Fruit fly (Drosophila melanogaster): Measurements from ENCODE around the gene SmB.

The SmB gene

DNA sequence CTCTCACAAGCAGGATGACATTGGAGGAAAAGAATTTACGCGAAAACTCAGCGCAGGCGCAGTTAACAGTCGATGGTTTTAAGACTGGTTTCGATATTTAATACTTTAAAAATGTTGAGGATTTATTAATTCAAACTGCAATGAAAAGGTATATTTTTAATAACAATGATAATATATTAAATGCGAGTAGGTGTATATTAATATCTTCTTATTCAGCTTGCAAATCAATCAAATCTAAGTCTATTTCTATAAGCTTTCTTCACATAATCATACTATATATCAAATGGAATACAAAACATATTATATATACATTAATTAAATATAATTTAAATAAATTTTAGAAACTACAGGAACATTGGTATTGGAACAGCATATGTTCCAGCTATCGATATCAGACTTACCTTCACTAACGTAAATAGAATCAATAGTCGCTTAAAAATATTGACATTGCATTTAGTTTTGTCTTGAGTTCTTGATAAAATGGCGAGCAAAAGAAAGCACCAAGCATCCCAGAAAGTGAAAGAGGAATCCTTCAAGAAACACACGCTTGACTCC is 9.3 kb upstream of the SmB start, which contains the start of the genes TBC1D16 and holn1 (continued):
- TF ChIP-seq Xbp1 (GFP tag; optimal IDR thresholded peaks at IDR 0.05) (no peak), CG8944 (GFP tag; optimal IDR thresholded peaks at IDR 0.05) (no peak), CG18619 (GFP tag; optimal IDR thresholded peaks at IDR 0.05) (no peak), caup (GFP tag; optimal IDR thresholded peaks at IDR 0.05; ENCODE audit: severe bottlenecking) (no peak), CG15696 (tag; optimal IDR thresholded peaks at IDR 0.05) (peak; percentile 29), Hmr (GFP tag; optimal IDR thresholded peaks at IDR 0.05) (no peak), CG16813 (GFP tag; IDR thresholded peaks at IDR 0.05; ENCODE audit: partially characterized antibody) (0 out of 3 replicates have a peak, but pooled peaks have one; percentile 13)

DNA sequence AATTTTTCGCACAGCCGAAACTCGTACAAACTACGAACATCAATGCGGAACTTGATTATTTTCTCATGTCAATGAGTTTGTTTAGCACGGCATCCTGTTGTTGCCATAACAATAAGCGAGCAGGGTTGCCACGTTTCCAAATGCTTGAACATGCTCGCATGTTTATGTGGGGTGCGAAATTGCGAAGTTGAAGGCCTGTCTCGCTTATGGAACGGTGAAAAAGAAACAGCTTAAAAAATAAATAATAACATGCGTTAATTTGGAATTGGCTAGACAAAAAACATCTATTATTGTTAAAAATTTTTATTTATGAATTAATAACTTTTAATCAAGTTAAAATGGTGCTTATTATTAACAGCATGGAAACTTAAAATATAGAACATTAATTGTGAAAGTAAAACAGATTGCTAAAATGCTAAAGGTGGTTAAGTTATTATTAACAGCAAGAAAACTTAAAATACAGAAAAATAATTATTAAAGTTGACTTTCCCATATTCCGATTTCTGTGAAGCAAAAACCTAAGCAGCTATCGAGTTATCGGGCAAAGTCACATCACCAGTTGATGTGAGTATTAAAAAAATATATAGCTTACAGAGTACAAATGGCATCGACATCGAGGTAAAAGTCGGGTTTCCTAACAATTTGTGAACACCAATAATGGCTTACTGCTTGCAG is 4.5 kb upstream of the SmB start, which contains the start of the genes Bug22 and TfIIB:
Bug22 (minus strand) TSS at position 117 of the 675 bp plus-strand sequence.
TfIIB (plus strand) TSS at position 537 of the 675 bp plus-strand sequence.
- peak; percentile 71 for TF ChIP-seq shn (GFP tag; optimal IDR thresholded peaks at IDR 0.05)
- peak; percentile 64; the same call in 1 of the 3 replicates for TF ChIP-seq CG2889 (GFP tag; IDR thresholded peaks at IDR 0.05)
- peak; percentile 57 for TF ChIP-seq CG18476 (GFP tag; optimal IDR thresholded peaks at IDR 0.05)
- TF ChIP-seq CG6854 (GFP tag; optimal IDR thresholded peaks at IDR 0.05), result no peak
- TF ChIP-seq CG12769 (tag; optimal IDR thresholded peaks at IDR 0.05), result no peak
- TF ChIP-seq Mrtf (GFP tag; IDR thresholded peaks at IDR 0.05), result no peak; the same call in 2 of the 3 replicates
- TF ChIP-seq Meics (GFP tag; optimal IDR thresholded peaks at IDR 0.05), result peak; percentile 74
- TF ChIP-seq danr (GFP tag; IDR thresholded peaks at IDR 0.05), result no peak
- TF ChIP-seq CG8944 (GFP tag; optimal IDR thresholded peaks at IDR 0.05), result peak; percentile 63
- TF ChIP-seq Hmx (GFP tag; optimal IDR thresholded peaks at IDR 0.05), result peak; percentile 26
- TF ChIP-seq pzg (GFP tag; optimal IDR thresholded peaks at IDR 0.05), result peak; percentile 53
- peak; percentile 67 for TF ChIP-seq CG5245 (GFP tag; optimal IDR thresholded peaks at IDR 0.05)
- TF ChIP-seq CG7928 (GFP tag; optimal IDR thresholded peaks at IDR 0.05), result no peak
- TF ChIP-seq dysf (GFP tag; IDR thresholded peaks at IDR 0.05), result peak; percentile 63; the same call in 2 of the 3 replicates
- TF ChIP-seq Sry-β (GFP tag; optimal IDR thresholded peaks at IDR 0.05), result peak; percentile 8
- peak; percentile 49 for TF ChIP-seq ewg (GFP tag; optimal IDR thresholded peaks at IDR 0.05)
- TF ChIP-seq ems (GFP tag; optimal IDR thresholded peaks at IDR 0.05), result peak; percentile 52
- TF ChIP-seq CG10543 (GFP tag; optimal IDR thresholded peaks at IDR 0.05), result peak; percentile 80
- TF ChIP-seq CG15011 (GFP tag; optimal IDR thresholded peaks at IDR 0.05), result no peak
- peak; percentile 83 for TF ChIP-seq Xbp1 (GFP tag; optimal IDR thresholded peaks at IDR 0.05)
- peak; percentile 5 for TF ChIP-seq CG3163 (GFP tag; optimal IDR thresholded peaks at IDR 0.05)
- TF ChIP-seq CG9609 (GFP tag; optimal IDR thresholded peaks at IDR 0.05), result peak; percentile 63
- peak; percentile 81 for TF ChIP-seq chn (GFP tag; optimal IDR thresholded peaks at IDR 0.05)
- TF ChIP-seq Hr39 (optimal IDR thresholded peaks at IDR 0.05), result no peak
- no peak for TF ChIP-seq so (GFP tag; IDR thresholded peaks at IDR 0.05)
- no peak for TF ChIP-seq CG10321 (GFP tag; IDR thresholded peaks at IDR 0.05)
- TF ChIP-seq Mad (GFP tag; optimal IDR thresholded peaks at IDR 0.05), result peak; percentile 71
- TF ChIP-seq Atf3 (GFP tag; optimal IDR thresholded peaks at IDR 0.05), result peak; percentile 47
- no peak for TF ChIP-seq sna (GFP tag; IDR thresholded peaks at IDR 0.05; ENCODE audit: partially characterized antibody)
- peak; percentile 17 for TF ChIP-seq CG3995 (GFP tag; optimal IDR thresholded peaks at IDR 0.05)
- peak; percentile 62 for TF ChIP-seq CG13296 (GFP tag; optimal IDR thresholded peaks at IDR 0.05)
- peak; percentile 74 for TF ChIP-seq CG10366 (GFP tag; IDR thresholded peaks at IDR 0.05)
- no peak for TF ChIP-seq CG15479 (GFP tag; optimal IDR thresholded peaks at IDR 0.05)
- peak; percentile 32 for TF ChIP-seq CG9797 (GFP tag; optimal IDR thresholded peaks at IDR 0.05)
- no peak for TF ChIP-seq p53 (GFP tag; optimal IDR thresholded peaks at IDR 0.05)
- peak; percentile 80 for TF ChIP-seq CG17829 (tag; optimal IDR thresholded peaks at IDR 0.05)
- TF ChIP-seq pfk (GFP tag; optimal IDR thresholded peaks at IDR 0.05), result peak; percentile 93
- TF ChIP-seq rib (GFP tag; IDR thresholded peaks at IDR 0.05), result peak; percentile 79
- TF ChIP-seq CG2120 (GFP tag; optimal IDR thresholded peaks at IDR 0.05), result peak; percentile 86
- peak; percentile 50; the same call in 1 of the 2 replicates for TF ChIP-seq Taf1 (GFP tag; IDR thresholded peaks at IDR 0.05)
- no peak for TF ChIP-seq org-1 (GFP tag; optimal IDR thresholded peaks at IDR 0.05)
- TF ChIP-seq ttk (GFP tag; IDR thresholded peaks at IDR 0.05), result peak; percentile 61
